Fruit fly (Drosophila melanogaster) whole organism, embryonic: ENCODE measurements around the gene CG14931.

ENCODE experiments used
- CG12104 ChIP-seq: fragments of 200-800 bp; sonication (Bioruptor generic); optimal IDR thresholded peaks from 3 replicates; lab custom pipeline; 2016; ENCODE audit warnings: missing biosample characterization, missing genetic modification characterization
- CG13296 ChIP-seq: fragments of 200-800 bp; sonication (Bioruptor generic); optimal IDR thresholded peaks from 3 replicates; lab custom pipeline; 2018; ENCODE audit warnings: missing biosample characterization, mild to moderate bottlenecking, missing genetic modification characterization
- CG14667 ChIP-seq: fragments of 200-800 bp; sonication (Bioruptor generic); IDR thresholded peaks from 2 replicates; pipeline ENCODE4 v1.3.6; 2022; ENCODE audit warnings: missing biosample characterization, missing genetic modification characterization
- CG14860 ChIP-seq: fragments of 200-800 bp; sonication (Bioruptor generic); IDR thresholded peaks from 3 replicates; pipeline ENCODE4 v1.3.6; 2022; ENCODE audit warnings: missing biosample characterization, missing genetic modification characterization; ENCODE audit not compliant: partially characterized antibody
- CG16813 ChIP-seq: fragments of 200-800 bp; sonication (Bioruptor generic); IDR thresholded peaks from 3 replicates; pipeline ENCODE4 v1.3.6; 2022; ENCODE audit warnings: missing biosample characterization, missing genetic modification characterization; ENCODE audit not compliant: partially characterized antibody
- CG18619 ChIP-seq: fragments of 200-800 bp; sonication (Bioruptor generic); optimal IDR thresholded peaks from 3 replicates; lab custom pipeline; 2017; ENCODE audit warnings: missing biosample characterization, mild to moderate bottlenecking, missing genetic modification characterization
- CG2199 ChIP-seq: fragments of 200-800 bp; sonication (Bioruptor generic); IDR thresholded peaks from 3 replicates; pipeline ENCODE4 v1.3.6; 2022; ENCODE audit warnings: missing biosample characterization, missing genetic modification characterization
- CG2875 ChIP-seq: fragments of 200-800 bp; sonication (Bioruptor generic); optimal IDR thresholded peaks from 2 replicates; lab custom pipeline; 2017; ENCODE audit warnings: missing biosample characterization, mild to moderate bottlenecking, missing genetic modification characterization, missing genetic modification reagents
- CG30403 ChIP-seq: fragments of 200-800 bp; sonication (Bioruptor generic); optimal IDR thresholded peaks from 3 replicates; lab custom pipeline; 2016; ENCODE audit warnings: missing biosample characterization, missing genetic modification characterization
- CG3281 ChIP-seq: fragments of 200-800 bp; sonication (Bioruptor generic); optimal IDR thresholded peaks from 3 replicates; lab custom pipeline; 2017; ENCODE audit warnings: missing biosample characterization, mild to moderate bottlenecking, missing genetic modification characterization
- CG5180 ChIP-seq: fragments of 200-800 bp; sonication (Bioruptor generic); optimal IDR thresholded peaks from 3 replicates; lab custom pipeline; 2017; ENCODE audit warnings: missing biosample characterization, missing genetic modification characterization, mild to moderate bottlenecking, moderate library complexity, missing genetic modification reagents
- CG6254 ChIP-seq: fragments of 200-800 bp; sonication (Bioruptor generic); optimal IDR thresholded peaks from 3 replicates; lab custom pipeline; 2017; ENCODE audit warnings: mild to moderate bottlenecking, missing biosample characterization, missing genetic modification reagents, missing genetic modification characterization
- CG6683 ChIP-seq: fragments of 200-800 bp; sonication (Bioruptor generic); optimal IDR thresholded peaks from 2 replicates; lab custom pipeline; 2017; ENCODE audit warnings: missing biosample characterization, mild to moderate bottlenecking, missing genetic modification characterization, missing genetic modification reagents
- CTCF ChIP-seq: fragments of 200-800 bp; sonication (Bioruptor generic); optimal IDR thresholded peaks from 2 replicates; lab custom pipeline; 2017; ENCODE audit warnings: missing biosample characterization, mild to moderate bottlenecking, missing genetic modification characterization, moderate library complexity
- Elba2 ChIP-seq: fragments of 200-800 bp; sonication (Bioruptor generic); optimal IDR thresholded peaks from 3 replicates; lab custom pipeline; 2016; ENCODE audit warnings: missing biosample characterization, missing genetic modification characterization
- Ets65A ChIP-seq: fragments of 200-800 bp; sonication (Bioruptor generic); peaks from one replicate; lab custom pipeline; 2016; ENCODE audit warnings: missing biosample characterization, missing genetic modification characterization
- HLH3B ChIP-seq: fragments of 200-800 bp; sonication (Bioruptor generic); IDR thresholded peaks from 2 replicates; pipeline ENCODE4 v1.3.6; 2022; ENCODE audit warnings: missing biosample characterization, missing genetic modification characterization
- Kr ChIP-seq: fragments of 200-800 bp; sonication (Bioruptor generic); optimal IDR thresholded peaks from 2 replicates; lab custom pipeline; 2017; ENCODE audit warnings: missing biosample characterization, mild to moderate bottlenecking, missing genetic modification characterization
- MTF-1 ChIP-seq: fragments of 200-800 bp; sonication (Bioruptor generic); optimal IDR thresholded peaks from 2 replicates; lab custom pipeline; 2018; ENCODE audit warnings: missing biosample characterization, mild to moderate bottlenecking, missing genetic modification characterization, borderline replicate concordance
- Myb ChIP-seq: fragments of 200-800 bp; sonication (Bioruptor generic); optimal IDR thresholded peaks from 2 replicates; lab custom pipeline; 2016; ENCODE audit warnings: missing biosample characterization, missing genetic modification characterization
- Optix ChIP-seq: fragments of 200-800 bp; sonication (Bioruptor generic); IDR thresholded peaks from 3 replicates; pipeline ENCODE4 v1.3.6; 2022; ENCODE audit warnings: missing biosample characterization, missing genetic modification characterization
- Ssrp ChIP-seq: fragments of 200-800 bp; sonication (Bioruptor generic); optimal IDR thresholded peaks from 2 replicates; lab custom pipeline; 2018; ENCODE audit warnings: missing biosample characterization, mild to moderate bottlenecking, missing genetic modification characterization, moderate library complexity
- ash1 ChIP-seq: fragments of 200-800 bp; sonication (Bioruptor generic); optimal IDR thresholded peaks from 2 replicates; lab custom pipeline; 2018; ENCODE audit warnings: missing biosample characterization, mild to moderate bottlenecking, missing genetic modification characterization
- bcd ChIP-seq: fragments of 200-800 bp; sonication (Bioruptor generic); optimal IDR thresholded peaks from 2 replicates; lab custom pipeline; 2017; ENCODE audit warnings: missing biosample characterization, mild to moderate bottlenecking, missing genetic modification characterization
- cad ChIP-seq: fragments of >200 bp; optimal IDR thresholded peaks from 2 replicates; lab custom pipeline; 2017; ENCODE audit warnings: missing biosample characterization, missing genetic modification characterization
- chif ChIP-seq, 2 experiments: fragments of 200-800 bp; sonication (Bioruptor generic); optimal IDR thresholded peaks; 3 replicates each; lab custom pipeline; 2016; ENCODE audit warnings: missing biosample characterization in 2 of 2, missing genetic modification characterization in 2 of 2
- chinmo ChIP-seq: fragments of 200-800 bp; sonication (Bioruptor generic); IDR thresholded peaks from 4 replicates; pipeline ENCODE4 v1.3.6; 2022; ENCODE audit warnings: missing biosample characterization, missing genetic modification characterization; ENCODE audit not compliant: partially characterized antibody
- chm ChIP-seq: fragments of 200-800 bp; sonication (Bioruptor generic); IDR thresholded peaks from 2 replicates; pipeline ENCODE4 v1.3.6; 2022; ENCODE audit warnings: missing biosample characterization, missing genetic modification characterization
- exex ChIP-seq: fragments of 200-800 bp; sonication (Bioruptor generic); optimal IDR thresholded peaks from 4 replicates; lab custom pipeline; 2018; ENCODE audit warnings: missing biosample characterization, mild to moderate bottlenecking, missing genetic modification characterization, moderate library complexity
- fu2 ChIP-seq: fragments of 200-800 bp; sonication (Bioruptor generic); optimal IDR thresholded peaks from 2 replicates; lab custom pipeline; 2016; ENCODE audit warnings: missing biosample characterization, missing genetic modification characterization
- gcm ChIP-seq: fragments of 200-800 bp; sonication (Bioruptor generic); optimal IDR thresholded peaks from 2 replicates; lab custom pipeline; 2019; ENCODE audit warnings: missing biosample characterization, mild to moderate bottlenecking, missing genetic modification characterization, moderate library complexity
- gem ChIP-seq: fragments of 200-800 bp; sonication (Bioruptor generic); optimal IDR thresholded peaks from 2 replicates; lab custom pipeline; 2019; ENCODE audit warnings: missing biosample characterization, mild to moderate bottlenecking, missing genetic modification characterization, moderate library complexity
- her ChIP-seq: fragments of 200-800 bp; sonication (Bioruptor generic); optimal IDR thresholded peaks from 2 replicates; lab custom pipeline; 2016; ENCODE audit warnings: missing biosample characterization, missing genetic modification characterization
- lola ChIP-seq, 3 experiments: fragments of >200 bp in 2 of 3; fragments of 200-800 bp in 1 of 3; sonication (Bioruptor generic) in 1 of 3; optimal IDR thresholded peaks; 2 replicates each; lab custom pipeline; 2017 to 2019; ENCODE audit warnings: missing biosample characterization in 3 of 3, missing genetic modification characterization in 3 of 3, mild to moderate bottlenecking in 1 of 3, moderate library complexity in 1 of 3
- mld ChIP-seq: fragments of 200-800 bp; sonication (Bioruptor generic); IDR thresholded peaks from 3 replicates; pipeline ENCODE4 v1.3.6; 2022; ENCODE audit warnings: missing biosample characterization, missing genetic modification characterization; ENCODE audit not compliant: partially characterized antibody
- nau ChIP-seq: fragments of 200-800 bp; sonication (Bioruptor generic); optimal IDR thresholded peaks from 3 replicates; lab custom pipeline; 2017; ENCODE audit warnings: missing biosample characterization, mild to moderate bottlenecking, missing genetic modification characterization, missing genetic modification reagents
- nmo ChIP-seq: fragments of 200-800 bp; sonication (Bioruptor generic); optimal IDR thresholded peaks from 2 replicates; lab custom pipeline; 2018; ENCODE audit warnings: missing biosample characterization, mild to moderate bottlenecking, missing genetic modification characterization, moderate library complexity
- odd ChIP-seq: fragments of 200-800 bp; sonication (Bioruptor generic); optimal IDR thresholded peaks from 2 replicates; lab custom pipeline; 2017; ENCODE audit warnings: missing biosample characterization, mild to moderate bottlenecking, missing genetic modification characterization
- otp ChIP-seq: fragments of 200-800 bp; sonication (Bioruptor generic); IDR thresholded peaks from 3 replicates; pipeline ENCODE4, ENCODE4 v1.3.6; 2022; ENCODE audit warnings: missing biosample characterization, missing genetic modification characterization
- pita ChIP-seq: fragments of 200-800 bp; sonication (Bioruptor generic); optimal IDR thresholded peaks from 2 replicates; lab custom pipeline; 2017; ENCODE audit warnings: missing biosample characterization, mild to moderate bottlenecking, missing genetic modification characterization
- pzg ChIP-seq: fragments of 200-800 bp; sonication (Bioruptor generic); optimal IDR thresholded peaks from 3 replicates; lab custom pipeline; 2018; ENCODE audit warnings: missing biosample characterization, mild to moderate bottlenecking, missing genetic modification characterization, moderate library complexity
- sens ChIP-seq: fragments of 200-800 bp; sonication (Bioruptor generic); peaks from one replicate; lab custom pipeline; 2016; ENCODE audit warnings: missing biosample characterization, missing genetic modification characterization
- sens-2 ChIP-seq: fragments of 200-800 bp; sonication (Bioruptor generic); IDR thresholded peaks from 2 replicates; pipeline ENCODE4 v1.3.6; 2022; ENCODE audit warnings: missing biosample characterization, missing genetic modification characterization
- sim ChIP-seq: fragments of 200-800 bp; sonication (Bioruptor generic); IDR thresholded peaks from 2 replicates; pipeline ENCODE4 v1.3.6; 2022; ENCODE audit warnings: missing biosample characterization, missing genetic modification characterization
- slou ChIP-seq: fragments of 200-800 bp; sonication (Bioruptor generic); optimal IDR thresholded peaks from 3 replicates; lab custom pipeline; 2016; ENCODE audit warnings: missing biosample characterization, missing genetic modification characterization
- ssp ChIP-seq: fragments of 200-800 bp; sonication (Bioruptor generic); IDR thresholded peaks from 2 replicates; pipeline ENCODE4 v1.3.6; 2022; ENCODE audit warnings: missing biosample characterization, missing genetic modification characterization
- ttk ChIP-seq: fragments of 200-800 bp; sonication (Bioruptor generic); IDR thresholded peaks from 2 replicates; pipeline ENCODE4 v2.1.2; 2022; ENCODE audit warnings: missing biosample characterization, missing genetic modification characterization

The CG14931 gene

dm6 chr2L:11808327-11808701 lies 20.2 kb downstream of the CG14931 start (continued):
- TF ChIP-seq gem (tag; lab: Kevin White, UChicago): peak; percentile 40
- no peak for TF ChIP-seq ssp (GFP tag; lab: Robert Waterston, UW)
- TF ChIP-seq odd (GFP tag; lab: Kevin White, UChicago): no peak
- TF ChIP-seq CG6254 (GFP tag; lab: Kevin White, UChicago): no peak
- TF ChIP-seq Ets65A (GFP tag; lab: Kevin White, UChicago): peak; percentile 62
- no peak for TF ChIP-seq cad (GFP tag; lab: Kevin White, UChicago)
- TF ChIP-seq CG12104: no peak
- TF ChIP-seq sens-2: no peak
- no peak for TF ChIP-seq slou (GFP tag; lab: Kevin White, UChicago)
- TF ChIP-seq CG13296: no peak
- TF ChIP-seq CG6683 (GFP tag; lab: Kevin White, UChicago): no peak
- peak in 1 of 3 experiments; percentile 32 for TF ChIP-seq lola (GFP tag; optimal IDR thresholded peaks at IDR 0.05; lab: Kevin White, UChicago)
- TF ChIP-seq sens (GFP tag; lab: Kevin White, UChicago): no peak
- TF ChIP-seq CG16813 (GFP tag; lab: Robert Waterston, UW): no peak
- TF ChIP-seq chm (GFP tag; lab: Robert Waterston, UW): no peak
- peak; percentile 10 for TF ChIP-seq CG18619 (GFP tag; lab: Kevin White, UChicago)

DNA sequence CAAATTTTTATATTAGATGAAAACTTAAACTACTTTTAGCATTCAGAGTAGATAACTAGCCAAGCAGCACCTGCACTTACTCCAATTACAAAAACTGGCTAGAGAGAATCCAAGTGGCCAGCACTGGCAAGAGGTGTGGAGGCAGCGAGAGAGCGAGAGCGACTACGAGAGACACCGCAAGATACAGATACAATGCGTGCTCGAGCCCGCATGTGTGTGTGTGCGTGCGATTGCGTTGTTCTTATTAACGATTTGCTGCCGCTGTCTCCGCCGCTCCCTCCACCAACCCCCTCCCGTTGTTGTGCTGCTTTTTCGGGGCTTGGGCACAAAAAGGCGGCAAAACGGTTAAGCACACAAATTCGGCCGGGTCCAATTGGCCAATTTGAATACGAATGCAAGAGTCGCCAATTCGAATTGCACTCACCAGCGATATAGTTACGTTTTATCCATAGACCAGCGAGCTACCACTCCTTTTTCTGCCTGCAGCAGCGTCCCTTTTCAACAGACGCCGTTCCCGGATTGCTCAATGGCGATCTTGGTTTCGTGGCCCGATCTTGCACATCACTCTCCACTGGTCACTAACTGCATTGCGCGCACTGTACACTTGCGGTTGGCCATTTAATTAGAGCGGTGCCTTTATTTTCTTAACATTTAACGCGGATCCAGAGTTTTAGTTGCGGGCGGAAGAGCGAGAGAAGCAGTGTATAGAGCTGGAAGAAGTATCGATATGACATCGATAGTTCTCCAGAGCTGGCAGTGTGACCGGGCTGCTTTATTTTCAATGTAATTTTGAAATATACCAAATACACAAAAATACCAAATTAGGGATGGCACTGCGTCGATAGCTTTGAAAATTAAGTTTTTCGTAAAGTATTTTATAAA lies 20.8 kb downstream of the CG14931 start, which contains the start of gene crol:
TSS of gene crol (minus strand) at position 737 of the 882 bp plus-strand sequence.
- TF ChIP-seq bcd: peak; percentile 0
- no peak for TF ChIP-seq Optix (GFP tag; lab: Robert Waterston, UW)
- no peak for TF ChIP-seq her (GFP tag; lab: Kevin White, UChicago)
- TF ChIP-seq CG14667 (GFP tag; lab: Robert Waterston, UW): no peak
- peak; percentile 40 for TF ChIP-seq gcm (GFP tag; lab: Kevin White, UChicago)
- no peak for TF ChIP-seq CG2875 (GFP tag; lab: Kevin White, UChicago)
- TF ChIP-seq ash1 (GFP tag; lab: Kevin White, UChicago): no peak
- TF ChIP-seq chm (GFP tag; lab: Robert Waterston, UW): peak; percentile 68
- peak; percentile 13 for TF ChIP-seq nau (GFP tag; lab: Kevin White, UChicago)
- TF ChIP-seq odd (GFP tag; lab: Kevin White, UChicago): no peak
- peak; percentile 92 for TF ChIP-seq chinmo
- 0 out of 2 replicates have a peak, but pooled peaks have one; percentile 16 for TF ChIP-seq ttk (GFP tag; lab: Robert Waterston, UW)
- TF ChIP-seq Elba2 (GFP tag; lab: Kevin White, UChicago): peak; percentile 100
- TF ChIP-seq mld (GFP tag; lab: Robert Waterston, UW): peak; percentile 63; the same call in 2 of the 3 replicates
- TF ChIP-seq nmo (GFP tag; lab: Kevin White, UChicago): peak; percentile 50
- TF ChIP-seq sim (GFP tag; lab: Robert Waterston, UW): no peak
- peak; percentile 15 for TF ChIP-seq exex (tag; lab: Kevin White, UChicago)
- TF ChIP-seq CG30403: peak; percentile 10
- TF ChIP-seq CTCF: peak; percentile 20
- TF ChIP-seq otp: peak; percentile 20; the same call in 1 of the 3 replicates
- TF ChIP-seq fu2 (GFP tag; lab: Kevin White, UChicago): no peak
- peak; percentile 59 for TF ChIP-seq CG14860 (GFP tag; lab: Robert Waterston, UW)
- TF ChIP-seq Ssrp: peak; percentile 15
- no peak for TF ChIP-seq MTF-1 (GFP tag; lab: Kevin White, UChicago)
- TF ChIP-seq pzg (GFP tag; lab: Kevin White, UChicago): peak; percentile 81
- TF ChIP-seq chif (GFP tag; optimal IDR thresholded peaks at IDR 0.05; lab: Kevin White, UChicago): no peak
- no peak for TF ChIP-seq Kr
- TF ChIP-seq HLH3B (GFP tag; lab: Robert Waterston, UW): 0 out of 2 replicates have a peak, but pooled peaks have one; percentile 25
- no peak for TF ChIP-seq CG3281 (GFP tag; lab: Kevin White, UChicago)
- no peak for TF ChIP-seq pita (GFP tag; lab: Kevin White, UChicago)
- TF ChIP-seq CG2199 (GFP tag; lab: Robert Waterston, UW): 0 out of 3 replicates have a peak, but pooled peaks have one; percentile 67
- TF ChIP-seq CG5180 (GFP tag; lab: Kevin White, UChicago): no peak
- no peak for TF ChIP-seq Myb (GFP tag; lab: Kevin White, UChicago)
